Fruit fly (Drosophila melanogaster) Kc167 (cell line): ENCODE data around the gene CSN6.

ENCODE experiments used
- Sin3A ChIP-seq: fragments of >200 bp; optimal IDR thresholded peaks from 2 replicates; lab custom pipeline; 2018; ENCODE audit warnings: missing external identifiers
- h ChIP-seq: fragments of >200 bp; optimal IDR thresholded peaks from 3 replicates; lab custom pipeline; 2018; ENCODE audit warnings: missing external identifiers
- insv ChIP-seq: fragments of >200 bp; optimal IDR thresholded peaks from 3 replicates; lab custom pipeline; 2018; ENCODE audit warnings: missing external identifiers
- psq ChIP-seq: fragments of >200 bp; optimal IDR thresholded peaks from 2 replicates; lab custom pipeline; 2017; ENCODE audit warnings: missing external identifiers

dm6 chr3R:22597344-22597954 lies 16.9 kb downstream of the CSN6 start:
- no peak for TF ChIP-seq psq (lab: Kevin White, UChicago)
- TF ChIP-seq insv (lab: Kevin White, UChicago) = no peak
- TF ChIP-seq h (lab: Kevin White, UChicago) = no peak
- TF ChIP-seq Sin3A (lab: Kevin White, UChicago) = no peak
